Fruit fly (Drosophila melanogaster): Measurements from ENCODE around the gene CG33268.

Gene CG33268

dm6 chr3L:11563972-11564533 lies 27.0 kb downstream of the CG33268 start, which contains the start of the genes CG46412 and CG33267:
CG46412 (minus strand) TSS chr3L:11564072.
CG33267 (plus strand) TSS chr3L:11564483.
- no peak for TF ChIP-seq CG12768 (GFP tag; optimal IDR thresholded peaks at IDR 0.05)

DNA sequence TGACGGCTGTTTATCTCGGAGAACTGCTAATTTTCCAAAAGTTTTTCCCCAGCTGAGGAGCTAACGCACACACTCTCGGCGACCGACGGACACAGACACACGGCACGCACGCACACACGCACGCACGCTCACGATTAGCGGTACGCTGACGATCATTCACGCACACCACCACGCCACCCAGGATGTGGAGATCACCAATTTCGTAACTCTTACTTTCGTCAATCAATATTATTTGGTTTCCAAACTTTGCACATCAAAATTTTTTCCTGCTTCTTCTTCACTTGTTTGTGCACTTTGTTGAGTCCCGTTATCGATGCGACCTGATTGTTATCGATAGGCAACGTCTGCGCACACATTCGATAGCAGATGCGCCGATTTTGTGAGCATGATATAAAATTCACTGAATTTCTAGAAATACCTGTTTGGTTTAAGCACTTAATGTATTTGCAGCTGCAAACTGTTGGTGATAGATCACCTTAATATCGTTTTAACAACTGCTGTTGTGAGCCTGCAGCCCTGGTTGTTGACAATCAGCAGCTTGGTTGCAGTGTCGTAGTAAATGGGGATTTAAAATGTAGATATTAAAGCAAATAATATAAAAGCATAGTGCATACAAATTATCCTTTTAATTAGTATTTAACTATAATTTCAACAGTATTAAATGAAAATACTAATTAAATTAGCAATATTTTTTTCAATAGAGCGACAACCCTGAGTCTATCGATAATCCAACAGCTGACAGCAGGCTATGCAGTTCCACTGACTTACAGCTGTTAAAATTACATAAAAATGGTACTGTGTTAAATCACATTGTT lies 28.9 kb downstream of the CG33268 start, which contains the start of the genes CG7394 and Mob2:
CG7394 (plus strand) TSS at position 51 of the 815 bp plus-strand sequence.
Mob2 (minus strand) TSS at position 288 of the 815 bp plus-strand sequence.
- peak; percentile 80 for TF ChIP-seq Mnt (GFP tag; optimal IDR thresholded peaks at IDR 0.05)
- TF ChIP-seq cnc (optimal IDR thresholded peaks at IDR 0.05), result no peak
- TF ChIP-seq CG7045 (GFP tag; optimal IDR thresholded peaks at IDR 0.05), result peak; percentile 95
- peak; percentile 96 for TF ChIP-seq kay (GFP tag; ENCODE audit: borderline replicate concordance)
- peak; percentile 97 for TF ChIP-seq bab1 (GFP tag; optimal IDR thresholded peaks at IDR 0.05)
- peak; percentile 83 for TF ChIP-seq ovo (GFP tag; optimal IDR thresholded peaks at IDR 0.05)
- TF ChIP-seq CG33017 (tag; optimal IDR thresholded peaks at IDR 0.05), result peak; percentile 91
- TF ChIP-seq Clk (GFP tag; optimal IDR thresholded peaks at IDR 0.05), result peak; percentile 86
- peak; percentile 76 for TF ChIP-seq tj (GFP tag; optimal IDR thresholded peaks at IDR 0.05)
- peak; percentile 72 for TF ChIP-seq pad (GFP tag; optimal IDR thresholded peaks at IDR 0.05)
- TF ChIP-seq CG11617 (GFP tag; optimal IDR thresholded peaks at IDR 0.05), result peak; percentile 94
- peak; percentile 78 for TF ChIP-seq Hr96 (GFP tag; optimal IDR thresholded peaks at IDR 0.05)
- peak; percentile 87 for TF ChIP-seq CG12768 (GFP tag; optimal IDR thresholded peaks at IDR 0.05)
- TF ChIP-seq cic (GFP tag; optimal IDR thresholded peaks at IDR 0.05), result peak; percentile 53
- TF ChIP-seq CG14711 (tag; optimal IDR thresholded peaks at IDR 0.05), result peak; percentile 99
- peak; percentile 82 for TF ChIP-seq CG1620 (GFP tag; optimal IDR thresholded peaks at IDR 0.05)
- peak; percentile 84 for TF ChIP-seq Crg-1 (GFP tag; optimal IDR thresholded peaks at IDR 0.05)
- peak; percentile 94 for TF ChIP-seq CG7101 (tag; optimal IDR thresholded peaks at IDR 0.05)
- TF ChIP-seq toe (GFP tag; optimal IDR thresholded peaks at IDR 0.05), result peak; percentile 88
- peak; percentile 92 for TF ChIP-seq CG5204 (GFP tag; optimal IDR thresholded peaks at IDR 0.05)

dm6 chr3L:11560885-11561284 lies 30.1 kb downstream of the CG33268 start:
- no peak for TF ChIP-seq ovo (GFP tag; optimal IDR thresholded peaks at IDR 0.05)
- no peak for TF ChIP-seq CG12768 (GFP tag; optimal IDR thresholded peaks at IDR 0.05)
- peak; percentile 22 for TF ChIP-seq tj (GFP tag; optimal IDR thresholded peaks at IDR 0.05)
- TF ChIP-seq kay (GFP tag; ENCODE audit: borderline replicate concordance), result no peak

DNA sequence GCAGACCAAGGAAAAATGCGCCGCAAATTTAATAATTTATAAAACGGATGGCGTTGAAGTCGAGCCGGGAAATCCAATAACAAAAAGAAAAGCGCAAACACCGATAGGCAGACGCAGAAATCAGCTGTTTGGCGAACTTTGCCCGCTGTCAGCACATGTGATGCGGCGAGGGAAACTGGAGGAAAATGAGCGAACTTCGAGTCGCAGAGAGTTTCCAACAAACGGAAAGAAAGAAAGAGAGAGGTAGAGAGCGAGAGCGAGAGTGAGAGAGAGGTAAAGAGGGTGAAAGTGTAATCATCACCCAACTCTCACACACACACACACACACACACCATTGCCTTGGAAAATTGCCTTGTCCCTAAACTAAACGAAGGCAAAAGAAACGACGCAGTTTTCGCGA lies 33.8 kb downstream of the CG33268 start:
- no peak for TF ChIP-seq Hr96 (GFP tag; optimal IDR thresholded peaks at IDR 0.05)
- peak; percentile 81 for TF ChIP-seq CG12768 (GFP tag; optimal IDR thresholded peaks at IDR 0.05)

- no peak for TF ChIP-seq kay (GFP tag; ENCODE audit: borderline replicate concordance)
- TF ChIP-seq tj (GFP tag; optimal IDR thresholded peaks at IDR 0.05), result no peak
- TF ChIP-seq toe (GFP tag; optimal IDR thresholded peaks at IDR 0.05), result no peak
- TF ChIP-seq Crg-1 (GFP tag; optimal IDR thresholded peaks at IDR 0.05), result no peak
Measured at dm6 chr3L:11556637-11557036, 34.4 kb downstream of the CG33268 start.

DNA sequence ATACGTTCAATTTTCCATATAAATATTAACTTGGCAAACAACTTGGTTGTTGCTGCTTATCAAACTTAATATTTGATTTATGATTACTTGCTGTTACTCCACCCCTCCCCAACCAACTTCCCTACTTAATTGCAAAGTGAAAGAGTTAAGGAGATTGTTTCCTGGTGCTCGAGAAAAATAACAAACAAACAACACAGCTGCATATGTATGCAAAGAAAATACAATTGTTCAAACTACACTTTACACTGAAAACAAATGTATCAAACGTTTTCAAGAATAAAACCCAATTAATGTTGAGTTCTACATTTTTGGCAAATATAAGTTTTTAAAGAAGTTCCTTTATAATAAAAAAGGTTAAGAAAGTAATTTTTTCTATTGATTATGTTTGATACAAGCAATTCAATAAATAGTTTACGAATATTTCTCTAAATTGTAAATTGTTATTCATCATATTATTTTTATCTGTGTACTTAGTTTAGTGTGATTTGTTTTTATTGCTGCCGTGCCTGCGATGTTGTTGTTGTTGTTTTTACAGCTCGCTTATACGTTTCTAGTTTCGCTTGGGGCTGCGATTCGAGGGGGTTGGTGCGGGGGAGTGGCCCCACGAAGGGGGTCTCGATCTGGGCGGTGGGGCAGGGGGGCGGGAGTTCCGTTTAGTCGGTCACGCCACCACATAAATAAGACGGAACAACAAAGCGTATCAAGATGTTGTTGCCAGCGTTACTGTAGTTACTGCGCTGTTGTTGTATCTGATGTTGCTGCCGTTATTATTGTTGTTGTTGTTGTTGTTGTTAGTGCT lies 35.2 kb downstream of the CG33268 start:
- TF ChIP-seq CG7045 (GFP tag; optimal IDR thresholded peaks at IDR 0.05), result peak; percentile 70
- TF ChIP-seq toe (GFP tag; optimal IDR thresholded peaks at IDR 0.05), result no peak
- no peak for TF ChIP-seq cic (GFP tag; optimal IDR thresholded peaks at IDR 0.05)
- peak; percentile 45 for TF ChIP-seq CG11617 (GFP tag; optimal IDR thresholded peaks at IDR 0.05)
- TF ChIP-seq CG14711 (tag; optimal IDR thresholded peaks at IDR 0.05), result peak; percentile 71
- TF ChIP-seq Hr96 (GFP tag; optimal IDR thresholded peaks at IDR 0.05), result peak; percentile 0
- peak; percentile 77 for TF ChIP-seq CG33017 (tag; optimal IDR thresholded peaks at IDR 0.05)
- peak; percentile 33 for TF ChIP-seq CG5204 (GFP tag; optimal IDR thresholded peaks at IDR 0.05)
- no peak for TF ChIP-seq kay (GFP tag; ENCODE audit: borderline replicate concordance)
- no peak for TF ChIP-seq bab1 (GFP tag; optimal IDR thresholded peaks at IDR 0.05)
- no peak for TF ChIP-seq cnc (optimal IDR thresholded peaks at IDR 0.05)
- TF ChIP-seq CG1620 (GFP tag; optimal IDR thresholded peaks at IDR 0.05), result no peak
- no peak for TF ChIP-seq pad (GFP tag; optimal IDR thresholded peaks at IDR 0.05)
- TF ChIP-seq tj (GFP tag; optimal IDR thresholded peaks at IDR 0.05), result no peak
- TF ChIP-seq ovo (GFP tag; optimal IDR thresholded peaks at IDR 0.05), result no peak
- peak; percentile 60 for TF ChIP-seq CG12768 (GFP tag; optimal IDR thresholded peaks at IDR 0.05)
- TF ChIP-seq Clk (GFP tag; optimal IDR thresholded peaks at IDR 0.05), result no peak
- no peak for TF ChIP-seq Mnt (GFP tag; optimal IDR thresholded peaks at IDR 0.05)
- TF ChIP-seq CG7101 (tag; optimal IDR thresholded peaks at IDR 0.05), result peak; percentile 64
- no peak for TF ChIP-seq Crg-1 (GFP tag; optimal IDR thresholded peaks at IDR 0.05)

All from whole organism, adult.